Worm (Caenorhabditis elegans) whole organism, L3 larva: ENCODE results near the gene nspa-2.

ENCODE experiments used
- R02D3.7 ChIP-seq: fragments of 150-350 bp; optimal IDR thresholded peaks from 2 replicates; lab custom pipeline; 2014; ENCODE audit warnings: missing biosample characterization, missing genetic modification characterization
- ZK546.5 ChIP-seq: sonication (generic microtip); optimal IDR thresholded peaks from 2 replicates; lab custom pipeline; 2017; ENCODE audit warnings: missing biosample characterization, missing genetic modification characterization
- aly-2 ChIP-seq: fragments of 150-350 bp; optimal IDR thresholded peaks from 2 replicates; lab custom pipeline; 2014; ENCODE audit warnings: missing biosample characterization, missing genetic modification characterization
- ama-1 ChIP-seq: fragments of 150-350 bp; optimal IDR thresholded peaks from 2 replicates; lab custom pipeline; 2018
- ceh-16 ChIP-seq: sonication (generic microtip); optimal IDR thresholded peaks from 2 replicates; lab custom pipeline; 2017; ENCODE audit warnings: missing biosample characterization, missing genetic modification characterization
- ceh-28 ChIP-seq: fragments of 150-350 bp; optimal IDR thresholded peaks from 2 replicates; lab custom pipeline; 2014; ENCODE audit warnings: missing biosample characterization, missing genetic modification reagents, missing genetic modification characterization
- ceh-9 ChIP-seq: sonication (generic microtip); optimal IDR thresholded peaks from 2 replicates; lab custom pipeline; 2018; ENCODE audit warnings: missing biosample characterization, missing genetic modification characterization
- daf-12 ChIP-seq: fragments of 150-350 bp; optimal IDR thresholded peaks from 2 replicates; lab custom pipeline; 2014; ENCODE audit warnings: missing biosample characterization, missing genetic modification reagents, missing genetic modification characterization
- egl-27 ChIP-seq: sonication (generic microtip); optimal IDR thresholded peaks from 4 replicates; lab custom pipeline; 2017; ENCODE audit warnings: missing biosample characterization, missing genetic modification reagents, missing genetic modification characterization
- egl-5 ChIP-seq: fragments of 150-350 bp; optimal IDR thresholded peaks from 2 replicates; lab custom pipeline; 2017; ENCODE audit warnings: missing biosample characterization, missing genetic modification reagents, missing genetic modification characterization, inconsistent platforms
- elt-2 ChIP-seq: sonication (generic microtip); optimal IDR thresholded peaks from 2 replicates; lab custom pipeline; 2016; ENCODE audit warnings: missing genetic modification reagents, mild to moderate bottlenecking, missing genetic modification characterization, missing compliant biosample characterization
- eor-1 ChIP-seq, 2 experiments: fragments of 150-350 bp; optimal IDR thresholded peaks; 2 replicates each; lab custom pipeline; 2014 to 2018; ENCODE audit warnings: missing biosample characterization in 2 of 2, missing genetic modification characterization in 2 of 2
- fkh-10 ChIP-seq: sonication (generic microtip); optimal IDR thresholded peaks from 2 replicates; lab custom pipeline; 2017; ENCODE audit warnings: missing biosample characterization, missing genetic modification reagents, missing genetic modification characterization
- fkh-2 ChIP-seq: fragments of 150-350 bp; optimal IDR thresholded peaks from 2 replicates; lab custom pipeline; 2014; ENCODE audit warnings: missing biosample characterization, missing genetic modification reagents, missing genetic modification characterization
- hmg-11 ChIP-seq: sonication (generic microtip); optimal IDR thresholded peaks from 2 replicates; lab custom pipeline; 2016; ENCODE audit warnings: missing genetic modification characterization, missing compliant biosample characterization
- lin-15B ChIP-seq: fragments of 150-350 bp; optimal IDR thresholded peaks from 2 replicates; lab custom pipeline; 2014; ENCODE audit warnings: missing biosample characterization, missing genetic modification characterization
- lin-39 ChIP-seq: fragments of 150-350 bp; optimal IDR thresholded peaks from 2 replicates; lab custom pipeline; 2018; ENCODE audit warnings: missing biosample characterization, missing genetic modification reagents, missing genetic modification characterization
- lsy-12 ChIP-seq: sonication (generic microtip); optimal IDR thresholded peaks from 2 replicates; lab custom pipeline; 2016; ENCODE audit warnings: mild to moderate bottlenecking, missing genetic modification characterization, missing compliant biosample characterization
- nfya-1 ChIP-seq: sonication (generic microtip); optimal IDR thresholded peaks from 2 replicates; lab custom pipeline; 2017; ENCODE audit warnings: missing genetic modification characterization, mild to moderate bottlenecking, missing compliant biosample characterization, antibody characterized with exemption, moderate library complexity; ENCODE audit not compliant: insufficient read depth
- nhr-11 ChIP-seq: fragments of 150-350 bp; optimal IDR thresholded peaks from 2 replicates; lab custom pipeline; 2014; ENCODE audit warnings: missing biosample characterization, missing genetic modification characterization
- nhr-23 ChIP-seq: fragments of 150-350 bp; optimal IDR thresholded peaks from 2 replicates; lab custom pipeline; 2014; ENCODE audit warnings: missing biosample characterization, missing genetic modification reagents, missing genetic modification characterization
- nhr-28 ChIP-seq: fragments of 150-350 bp; optimal IDR thresholded peaks from 2 replicates; lab custom pipeline; 2014; ENCODE audit warnings: missing biosample characterization, missing genetic modification characterization
- nhr-43 ChIP-seq: sonication (generic microtip); optimal IDR thresholded peaks from 2 replicates; lab custom pipeline; 2016; ENCODE audit warnings: mild to moderate bottlenecking, missing genetic modification characterization, missing compliant biosample characterization; ENCODE audit not compliant: poor library complexity, severe bottlenecking
- nhr-67 ChIP-seq: fragments of 150-350 bp; optimal IDR thresholded peaks from 2 replicates; lab custom pipeline; 2014; ENCODE audit warnings: missing biosample characterization, missing genetic modification characterization
- pha-4 ChIP-seq: fragments of 150-350 bp; optimal IDR thresholded peaks from 2 replicates; lab custom pipeline; 2014; ENCODE audit warnings: missing biosample characterization, missing genetic modification reagents, missing genetic modification characterization
- pqm-1 ChIP-seq: fragments of 150-350 bp; optimal IDR thresholded peaks from 2 replicates; lab custom pipeline; 2017; ENCODE audit warnings: missing biosample characterization, missing genetic modification characterization, inconsistent platforms
- sea-2 ChIP-seq: fragments of 150-350 bp; sonication (generic microtip); optimal IDR thresholded peaks from 4 replicates; lab custom pipeline; 2014; ENCODE audit warnings: missing biosample characterization, missing genetic modification reagents, missing genetic modification characterization
- snpc-4 ChIP-seq: fragments of 150-350 bp; optimal IDR thresholded peaks from 2 replicates; lab custom pipeline; 2014; ENCODE audit warnings: missing biosample characterization, missing genetic modification characterization
- tbx-2 ChIP-seq: sonication (generic microtip); optimal IDR thresholded peaks from 2 replicates; lab custom pipeline; 2016; ENCODE audit warnings: mild to moderate bottlenecking, missing genetic modification characterization, missing compliant biosample characterization
- unc-39 ChIP-seq: sonication (generic microtip); optimal IDR thresholded peaks from 4 replicates; lab custom pipeline; 2017; ENCODE audit warnings: missing biosample characterization, missing genetic modification characterization
- unc-62 ChIP-seq: fragments of 150-350 bp; sonication (generic microtip); optimal IDR thresholded peaks from 4 replicates; lab custom pipeline; 2014; ENCODE audit warnings: missing biosample characterization, missing genetic modification reagents, missing genetic modification characterization
- zag-1 ChIP-seq: fragments of 150-350 bp; optimal IDR thresholded peaks from 2 replicates; lab custom pipeline; 2014; ENCODE audit warnings: missing biosample characterization, missing genetic modification characterization
- ztf-11 ChIP-seq: fragments of 150-350 bp; optimal IDR thresholded peaks from 2 replicates; lab custom pipeline; 2014; ENCODE audit warnings: missing biosample characterization, missing genetic modification characterization

Gene nspa-2

DNA sequence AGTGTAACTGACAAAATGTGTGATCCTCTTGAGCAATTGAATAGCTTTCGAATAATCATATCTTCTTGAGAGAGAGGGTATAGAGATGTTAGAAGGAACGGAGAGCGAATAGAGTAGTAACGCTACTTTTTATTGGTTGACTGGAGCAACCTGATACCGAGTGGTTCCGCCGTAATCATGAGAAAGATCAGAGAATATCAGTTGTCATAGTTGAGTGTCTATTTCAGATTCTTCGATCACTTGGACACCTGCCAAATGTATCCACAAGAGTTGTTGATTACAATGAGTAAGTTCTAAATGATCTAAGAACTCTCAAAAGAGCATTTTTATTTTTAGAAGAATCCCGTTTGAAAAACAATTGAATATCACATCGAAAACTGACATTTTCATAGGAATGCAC is 19.9 kb downstream of the nspa-2 start:
- TF ChIP-seq egl-5 (tag; lab: Kevin White, UChicago) (peak; percentile 7), nhr-11 (tag; lab: Kevin White, UChicago) (no peak), hmg-11 (no peak)

DNA sequence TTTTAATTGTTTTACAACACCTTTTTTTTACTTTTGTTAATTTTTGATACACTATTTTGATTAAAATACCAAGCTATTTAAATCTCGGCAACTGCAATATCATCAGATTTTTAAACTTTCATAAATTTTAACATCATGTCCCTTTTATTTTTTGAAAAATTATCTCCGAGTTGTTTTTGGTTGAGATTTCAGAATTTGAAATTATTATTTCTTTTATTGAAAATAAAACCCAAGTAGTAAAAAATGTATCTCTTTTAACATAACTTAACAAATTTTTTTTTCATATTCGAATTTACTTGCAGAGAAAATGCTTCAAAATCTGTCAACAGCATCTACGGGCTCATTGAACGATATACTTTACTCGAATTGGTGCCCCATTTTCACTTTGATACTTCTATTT is 24.7 kb downstream of the nspa-2 start, which contains the start of gene H12D21.11:
TSS of gene H12D21.11 (plus strand) at position 301 of the 400 bp plus-strand sequence.
- TF ChIP-seq zag-1 (tag; lab: Kevin White, UChicago): no peak
- no peak for TF ChIP-seq fkh-2
- no peak for TF ChIP-seq aly-2 (tag; lab: Kevin White, UChicago)
- TF ChIP-seq pha-4: no peak
- no peak for TF ChIP-seq tbx-2 (tag; lab: Kevin White, UChicago)

DNA sequence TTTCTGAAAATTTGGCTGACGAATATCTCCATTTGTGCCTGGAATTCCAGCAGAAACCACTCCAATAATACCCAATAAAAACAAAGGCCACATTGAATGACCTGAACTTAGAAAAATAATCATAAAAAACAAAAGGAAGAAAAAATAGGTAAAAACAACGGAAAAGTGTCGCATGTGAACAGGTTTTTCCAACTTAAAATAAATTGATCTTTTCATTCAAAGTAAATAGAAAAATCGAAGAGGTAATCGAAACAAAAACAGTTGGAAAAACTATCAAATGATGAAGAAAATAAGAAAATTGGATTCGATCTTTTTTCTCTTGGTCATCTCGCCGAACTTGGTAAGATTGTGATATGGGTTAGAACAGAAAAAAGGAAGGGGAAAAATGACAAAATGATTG is 30.6 kb downstream of the nspa-2 start, which contains the start of gene zmp-4:
TSS of gene zmp-4 (minus strand) at position 101 of the 400 bp plus-strand sequence.
- no peak for TF ChIP-seq ceh-28 (tag; lab: Kevin White, UChicago)
- no peak for TF ChIP-seq elt-2
- TF ChIP-seq snpc-4: no peak
- TF ChIP-seq ceh-16 (tag; lab: Kevin White, UChicago): no peak
- TF ChIP-seq unc-39: no peak
- TF ChIP-seq lin-39 (tag; lab: Kevin White, UChicago): no peak
- TF ChIP-seq sea-2: no peak
- no peak for TF ChIP-seq nhr-67 (tag; lab: Kevin White, UChicago)
- no peak for TF ChIP-seq zag-1 (tag; lab: Kevin White, UChicago)
- no peak for TF ChIP-seq R02D3.7

DNA sequence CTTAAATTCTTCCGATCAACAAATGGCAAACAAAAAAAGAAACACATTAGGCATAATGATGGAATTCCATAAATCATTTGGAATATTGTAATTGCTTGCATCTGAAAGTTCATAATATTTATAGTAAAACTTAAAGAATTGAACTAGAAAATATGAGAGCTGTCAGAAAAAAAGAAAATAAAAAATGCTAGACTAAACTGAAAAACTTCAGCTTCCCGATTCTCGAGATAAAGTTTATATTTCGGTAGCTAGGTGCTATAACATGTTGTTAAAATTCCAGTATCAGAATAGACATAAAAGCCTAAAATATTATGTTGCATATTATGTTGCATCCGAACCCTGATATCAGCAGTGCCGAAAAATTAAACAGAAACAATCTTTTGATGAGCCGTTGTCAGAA is 33.2 kb downstream of the nspa-2 start, which contains the start of gene srg-54:
TSS of gene srg-54 (minus strand) at position 101 of the 400 bp plus-strand sequence.
- no peak for TF ChIP-seq eor-1 (tag; optimal IDR thresholded peaks at IDR 0.05; lab: Kevin White, UChicago)
- no peak for TF ChIP-seq ama-1 (lab: Kevin White, UChicago)
- no peak for TF ChIP-seq egl-5 (tag; lab: Kevin White, UChicago)
- no peak for TF ChIP-seq elt-2
- no peak for TF ChIP-seq ceh-28 (tag; lab: Kevin White, UChicago)
- no peak for TF ChIP-seq ztf-11 (tag; lab: Kevin White, UChicago)
- no peak for TF ChIP-seq nhr-28 (tag; lab: Kevin White, UChicago)
- no peak for TF ChIP-seq ZK546.5 (tag; lab: Kevin White, UChicago)
- TF ChIP-seq nhr-11 (tag; lab: Kevin White, UChicago): no peak
- TF ChIP-seq daf-12 (tag; lab: Kevin White, UChicago): no peak
- no peak for TF ChIP-seq sea-2
- TF ChIP-seq snpc-4: no peak
- TF ChIP-seq nfya-1 (tag; lab: Kevin White, UChicago): no peak

DNA sequence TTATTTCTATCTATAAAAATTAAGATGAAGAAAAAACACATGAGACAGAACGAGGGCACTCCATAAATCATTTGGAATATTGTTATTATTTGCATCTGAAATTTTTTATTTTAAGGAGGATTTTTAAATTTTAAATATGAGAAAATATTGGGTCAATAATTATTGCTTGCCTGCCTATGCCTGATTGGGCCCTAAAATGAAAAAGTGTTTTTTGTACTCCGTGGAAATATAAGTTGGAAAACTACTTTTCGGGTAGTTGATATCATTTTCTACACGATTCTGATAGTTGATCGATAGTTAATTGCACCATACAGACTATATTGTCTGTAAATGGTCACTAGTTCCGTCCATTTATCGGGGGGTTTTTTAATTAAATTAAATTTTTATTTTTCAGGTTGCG is 37.4 kb downstream of the nspa-2 start, which contains the start of gene srg-55:
TSS of gene srg-55 (minus strand) at position 101 of the 400 bp plus-strand sequence.
- TF ChIP-seq ceh-28 (tag; lab: Kevin White, UChicago) (no peak), nhr-11 (tag; lab: Kevin White, UChicago) (no peak), ceh-9 (tag; lab: Kevin White, UChicago) (no peak), lsy-12 (tag; lab: Kevin White, UChicago) (no peak), ZK546.5 (tag; lab: Kevin White, UChicago) (no peak), nhr-23 (tag; lab: Kevin White, UChicago) (no peak), unc-62 (GFP tag; lab: Kevin White, UChicago) (no peak), egl-27 (tag; lab: Kevin White, UChicago) (no peak), ceh-16 (tag; lab: Kevin White, UChicago) (no peak), daf-12 (tag; lab: Kevin White, UChicago) (no peak), hmg-11 (no peak), pha-4 (no peak)
- TF ChIP-seq, all 47 proteins: peak for 0

DNA sequence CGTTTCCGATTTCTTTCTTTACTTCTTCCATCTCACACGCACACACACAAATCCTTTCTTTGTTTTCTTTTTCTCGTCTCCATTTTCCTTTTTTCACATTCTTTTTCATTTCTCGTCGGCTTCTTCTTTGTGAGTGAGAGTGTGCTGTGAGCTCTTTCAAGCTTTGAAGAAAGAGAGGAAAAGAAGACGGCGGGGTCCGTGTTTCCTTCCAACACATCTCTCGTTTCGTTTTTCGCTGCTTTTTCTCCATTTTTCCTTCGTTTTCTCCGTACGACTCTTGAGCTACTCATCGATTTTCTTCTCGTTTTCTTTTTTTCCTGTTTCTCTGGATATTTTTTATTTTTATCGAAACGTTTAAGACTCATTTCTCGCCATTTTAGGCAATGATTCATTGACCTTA is 39.3 kb downstream of the nspa-2 start:
- TF ChIP-seq nhr-43 (no peak), egl-5 (tag; lab: Kevin White, UChicago) (peak; percentile 13), lin-39 (tag; lab: Kevin White, UChicago) (peak; percentile 65), nfya-1 (tag; lab: Kevin White, UChicago) (peak; percentile 70), snpc-4 (peak; percentile 24), hmg-11 (peak; percentile 48), pqm-1 (tag; lab: Kevin White, UChicago) (no peak), fkh-10 (GFP tag; lab: Kevin White, UChicago) (peak; percentile 66), lin-15B (tag; lab: Kevin White, UChicago) (peak; percentile 13)
